Worm (Caenorhabditis elegans) whole organism, L2 larva: ENCODE measurements around the gene sulp-4.

Experiments used
- ama-1 ChIP-seq: fragments of 150-350 bp; optimal IDR thresholded peaks from 2 replicates; lab custom pipeline; 2018; ENCODE audit warnings: inconsistent platforms
- skn-1 ChIP-seq: sonication (generic microtip); optimal IDR thresholded peaks from 2 replicates; lab custom pipeline; 2017; ENCODE audit warnings: missing biosample characterization, missing genetic modification characterization
- ztf-11 ChIP-seq: sonication (generic microtip); optimal IDR thresholded peaks from 2 replicates; lab custom pipeline; 2017; ENCODE audit warnings: missing biosample characterization, missing genetic modification characterization
- ztf-4 ChIP-seq: fragments of 150-350 bp; optimal IDR thresholded peaks from 2 replicates; lab custom pipeline; 2014; ENCODE audit warnings: missing biosample characterization, missing genetic modification characterization

- TF ChIP-seq ztf-4 (tag; lab: Kevin White, UChicago) (no peak), ama-1 (lab: Kevin White, UChicago) (no peak), skn-1 (no peak), ztf-11 (no peak)
Observed at ce11 chrV:11826967-11827366, 48.2 kb upstream of the sulp-4 start, which contains the start of the genes mpst-1 and D2023.6.
